Fruit fly (Drosophila melanogaster): ENCODE data around the gene oxt.

The oxt gene

dm6 chr3L:2262515-2262944 lies at the start of gene oxt, which contains the start of gene CG13807:
oxt (minus strand) TSS chr3L:2262664.
CG13807 (plus strand) TSS chr3L:2262919.
- TF ChIP-seq EcR (GFP tag; optimal IDR thresholded peaks at IDR 0.05): no peak
- TF ChIP-seq psq (optimal IDR thresholded peaks at IDR 0.05): no peak
- no peak for TF ChIP-seq CG8478 (optimal IDR thresholded peaks at IDR 0.05)
- TF ChIP-seq usp (GFP tag; optimal IDR thresholded peaks at IDR 0.05): no peak
- no peak for TF ChIP-seq pan (optimal IDR thresholded peaks at IDR 0.05)
- no peak for TF ChIP-seq Dll (optimal IDR thresholded peaks at IDR 0.05)

dm6 chr3L:2282506-2282905 lies 20.0 kb upstream of the oxt start, which contains the start of gene MsR2:
MsR2 (plus strand) TSS chr3L:2282883.
- TF ChIP-seq usp (GFP tag; optimal IDR thresholded peaks at IDR 0.05) (no peak), EcR (GFP tag; optimal IDR thresholded peaks at IDR 0.05) (no peak), Dll (optimal IDR thresholded peaks at IDR 0.05) (no peak), pan (optimal IDR thresholded peaks at IDR 0.05) (no peak), psq (optimal IDR thresholded peaks at IDR 0.05) (no peak), CG8478 (optimal IDR thresholded peaks at IDR 0.05) (no peak)

DNA sequence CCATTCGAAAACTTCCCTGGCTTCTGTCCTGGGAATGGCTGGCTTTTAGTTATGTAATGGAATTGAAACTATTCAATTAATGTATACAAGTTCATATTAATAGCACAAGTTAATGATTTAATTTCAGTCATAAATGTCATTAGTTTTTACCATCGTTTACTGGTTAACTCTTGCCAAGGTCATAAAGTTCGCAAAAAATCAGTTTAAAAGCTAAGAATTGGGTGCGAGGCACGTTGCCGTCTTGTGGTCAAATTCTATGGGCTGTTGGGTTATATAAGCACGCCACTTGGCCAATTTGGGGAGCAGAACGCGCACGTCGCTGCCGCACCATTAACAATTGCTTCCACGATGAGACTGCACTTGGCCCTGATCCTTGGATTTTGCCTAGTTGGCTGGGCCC lies 13.8 kb upstream of the oxt start, which contains the start of gene yellow-g2:
Gene yellow-g2 (plus strand): TSS at position 301 of the 400 bp plus-strand sequence.
- TF ChIP-seq EcR (GFP tag; optimal IDR thresholded peaks at IDR 0.05) (no peak), usp (GFP tag; optimal IDR thresholded peaks at IDR 0.05) (no peak), Dll (optimal IDR thresholded peaks at IDR 0.05) (no peak), psq (optimal IDR thresholded peaks at IDR 0.05) (no peak), CG8478 (optimal IDR thresholded peaks at IDR 0.05) (no peak), pan (optimal IDR thresholded peaks at IDR 0.05) (no peak)

- TF ChIP-seq Dll (optimal IDR thresholded peaks at IDR 0.05): no peak
- TF ChIP-seq pan (optimal IDR thresholded peaks at IDR 0.05): no peak
- TF ChIP-seq EcR (GFP tag; optimal IDR thresholded peaks at IDR 0.05): no peak
- no peak for TF ChIP-seq usp (GFP tag; optimal IDR thresholded peaks at IDR 0.05)
- TF ChIP-seq CG8478 (optimal IDR thresholded peaks at IDR 0.05): no peak
- TF ChIP-seq psq (optimal IDR thresholded peaks at IDR 0.05): no peak
Measured at dm6 chr3L:2273392-2273791, 10.9 kb upstream of the oxt start.

- TF ChIP-seq psq (optimal IDR thresholded peaks at IDR 0.05) (no peak), CG8478 (optimal IDR thresholded peaks at IDR 0.05) (no peak), usp (GFP tag; optimal IDR thresholded peaks at IDR 0.05) (no peak), pan (optimal IDR thresholded peaks at IDR 0.05) (no peak), EcR (GFP tag; optimal IDR thresholded peaks at IDR 0.05) (no peak), Dll (optimal IDR thresholded peaks at IDR 0.05) (no peak)
Measured at dm6 chr3L:2272669-2273068, 10.2 kb upstream of the oxt start, which contains the start of gene yellow-g. yellow-g (minus strand) TSS chr3L:2272769.

dm6 chr3L:2268525-2268924 lies 6.1 kb upstream of the oxt start, which contains the start of gene CG32302:
CG32302 (plus strand) TSS chr3L:2268825.
- TF ChIP-seq usp (GFP tag; optimal IDR thresholded peaks at IDR 0.05) (no peak), pan (optimal IDR thresholded peaks at IDR 0.05) (no peak), Dll (optimal IDR thresholded peaks at IDR 0.05) (no peak), EcR (GFP tag; optimal IDR thresholded peaks at IDR 0.05) (no peak), CG8478 (optimal IDR thresholded peaks at IDR 0.05) (no peak), psq (optimal IDR thresholded peaks at IDR 0.05) (no peak)

DNA sequence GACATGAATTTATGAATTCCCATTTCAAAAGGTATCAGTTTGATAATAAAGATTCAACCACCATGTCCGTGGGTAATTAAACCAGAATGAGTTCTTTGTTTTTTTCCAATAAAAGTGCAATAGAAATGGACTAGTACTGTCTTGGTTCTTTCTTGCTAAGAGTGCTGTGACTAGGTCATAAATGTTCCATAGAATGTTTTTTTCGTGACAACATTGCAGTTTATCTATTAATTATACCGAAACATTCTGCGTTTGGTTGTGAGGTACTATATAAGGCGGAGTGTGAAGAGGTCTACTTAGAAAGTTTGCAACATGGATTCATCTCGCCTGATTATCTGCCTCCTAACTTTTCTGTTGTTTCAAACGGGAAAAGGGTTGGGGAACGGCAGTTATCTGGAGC lies 5.1 kb upstream of the oxt start, which contains the start of gene obst-I:
Gene obst-I (plus strand): TSS at position 301 of the 400 bp plus-strand sequence.
- no peak for TF ChIP-seq Dll (optimal IDR thresholded peaks at IDR 0.05)
- TF ChIP-seq EcR (GFP tag; optimal IDR thresholded peaks at IDR 0.05): no peak
- no peak for TF ChIP-seq usp (GFP tag; optimal IDR thresholded peaks at IDR 0.05)
- no peak for TF ChIP-seq psq (optimal IDR thresholded peaks at IDR 0.05)
- no peak for TF ChIP-seq CG8478 (optimal IDR thresholded peaks at IDR 0.05)
- no peak for TF ChIP-seq pan (optimal IDR thresholded peaks at IDR 0.05)

- no peak for TF ChIP-seq psq (optimal IDR thresholded peaks at IDR 0.05)
- TF ChIP-seq CG8478 (optimal IDR thresholded peaks at IDR 0.05): no peak
- no peak for TF ChIP-seq EcR (GFP tag; optimal IDR thresholded peaks at IDR 0.05)
- TF ChIP-seq pan (optimal IDR thresholded peaks at IDR 0.05): no peak
- no peak for TF ChIP-seq Dll (optimal IDR thresholded peaks at IDR 0.05)
- TF ChIP-seq usp (GFP tag; optimal IDR thresholded peaks at IDR 0.05): no peak
Measured at dm6 chr3L:2265692-2266444, 3.4 kb upstream of the oxt start, which contains the start of the genes ecd and CG13806. ecd (minus strand) TSS chr3L:2265857. CG13806 (plus strand) TSS chr3L:2266394.

- TF ChIP-seq CG8478 (optimal IDR thresholded peaks at IDR 0.05) (no peak), psq (optimal IDR thresholded peaks at IDR 0.05) (no peak), usp (GFP tag; optimal IDR thresholded peaks at IDR 0.05) (no peak), EcR (GFP tag; optimal IDR thresholded peaks at IDR 0.05) (no peak), Dll (optimal IDR thresholded peaks at IDR 0.05) (no peak), pan (optimal IDR thresholded peaks at IDR 0.05) (no peak)
Measured at dm6 chr3L:2261282-2261681, 1.2 kb downstream of the oxt start.

- TF ChIP-seq usp (GFP tag; optimal IDR thresholded peaks at IDR 0.05) (no peak), EcR (GFP tag; optimal IDR thresholded peaks at IDR 0.05) (no peak), pan (optimal IDR thresholded peaks at IDR 0.05) (no peak), Dll (optimal IDR thresholded peaks at IDR 0.05) (no peak), CG8478 (optimal IDR thresholded peaks at IDR 0.05) (no peak), psq (optimal IDR thresholded peaks at IDR 0.05) (no peak)
Measured at dm6 chr3L:2257412-2257862, 5.0 kb downstream of the oxt start, which contains the start of the genes CG1275 and Elp5. CG1275 (minus strand) TSS chr3L:2257423. Elp5 (plus strand) TSS chr3L:2257456.

DNA sequence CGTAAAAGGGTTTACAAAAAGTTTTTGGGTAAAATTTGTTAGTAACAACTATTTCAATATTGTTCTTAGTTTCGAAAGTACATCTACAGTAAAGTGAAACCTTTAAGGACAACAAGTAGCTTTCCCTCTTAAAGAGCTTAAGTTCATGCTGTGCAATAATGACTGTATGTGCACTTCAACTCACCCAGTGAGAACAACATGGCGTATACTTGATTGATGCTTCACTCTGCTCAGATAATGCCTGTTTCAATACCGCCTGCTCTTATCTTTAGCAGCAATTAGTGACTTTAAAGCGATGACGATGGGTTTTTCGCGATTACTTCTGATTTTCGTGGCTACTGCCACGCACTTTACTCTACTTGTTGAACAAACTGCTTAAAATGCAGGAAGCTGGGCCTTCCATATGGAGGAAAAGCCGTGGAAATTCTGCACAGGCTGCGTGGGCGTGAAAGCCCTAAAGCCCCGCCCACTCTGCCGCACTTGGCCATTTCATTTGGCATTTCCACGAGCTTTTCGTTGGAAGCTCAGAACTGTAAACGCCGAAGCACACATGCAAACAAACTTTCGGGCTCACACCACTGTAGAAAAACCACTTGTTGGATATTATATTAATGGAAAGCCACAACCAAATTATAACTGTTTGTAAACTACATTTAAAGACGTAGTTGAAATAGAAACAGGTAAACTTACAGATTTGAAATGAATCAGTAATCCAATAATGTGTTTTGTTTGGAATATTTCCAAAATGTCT lies 5.9 kb downstream of the oxt start:
- no peak for TF ChIP-seq EcR (GFP tag; optimal IDR thresholded peaks at IDR 0.05)
- TF ChIP-seq Dll (optimal IDR thresholded peaks at IDR 0.05): no peak
- TF ChIP-seq usp (GFP tag; optimal IDR thresholded peaks at IDR 0.05): no peak
- no peak for TF ChIP-seq pan (optimal IDR thresholded peaks at IDR 0.05)
- TF ChIP-seq CG8478 (optimal IDR thresholded peaks at IDR 0.05): no peak
- TF ChIP-seq psq (optimal IDR thresholded peaks at IDR 0.05): no peak

All from whole organism.